Worm (Caenorhabditis elegans) whole organism, L4/young adult: ENCODE results near the gene mrps-18.C.

Experiments used
- W03F9.2 ChIP-seq: fragments of 150-350 bp; optimal IDR thresholded peaks from 2 replicates; lab custom pipeline; 2014; ENCODE audit warnings: missing biosample characterization, missing genetic modification characterization
- dao-5 ChIP-seq: sonication (generic microtip); optimal IDR thresholded peaks from 2 replicates; lab custom pipeline; 2016; ENCODE audit warnings: missing genotype, missing genetic modification characterization, moderate library complexity, missing compliant biosample characterization
- him-1 ChIP-seq: sonication (generic microtip); optimal IDR thresholded peaks from 2 replicates; lab custom pipeline; 2016; ENCODE audit warnings: missing genotype, missing genetic modification reagents, missing genetic modification characterization, missing compliant biosample characterization

The mrps-18.C gene

DNA sequence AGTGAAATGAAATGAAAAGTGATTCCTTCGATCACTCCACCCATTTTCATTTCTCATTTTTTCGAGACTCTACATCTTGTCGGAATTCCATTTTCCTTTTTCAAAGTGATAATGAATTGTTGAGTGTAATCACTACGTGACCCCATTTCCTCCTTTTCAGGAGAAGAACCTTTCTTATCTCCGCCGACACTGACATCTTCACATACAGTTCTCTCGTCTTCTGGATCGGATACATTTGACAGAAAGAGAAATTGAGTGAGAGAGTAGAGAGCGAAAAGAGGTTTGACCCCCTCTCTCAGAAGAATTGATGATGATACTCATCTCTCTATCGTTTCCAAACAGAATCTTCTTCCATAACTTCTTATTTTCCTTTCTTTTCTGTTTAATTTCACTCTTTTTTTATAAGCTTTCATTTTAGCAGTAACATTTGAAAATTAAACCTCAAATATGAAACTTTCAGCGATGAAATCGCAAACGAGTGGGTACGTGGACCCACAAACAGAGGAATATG is 22.1 kb upstream of the mrps-18.C start, which contains the start of gene dpy-2:
Gene dpy-2, plus strand, starts transcription at position 461 of the 511 bp plus-strand sequence.
- no peak for TF ChIP-seq him-1 (tag; lab: Kevin White, UChicago)
- no peak for TF ChIP-seq dao-5 (tag; lab: Kevin White, UChicago)
- no peak for TF ChIP-seq W03F9.2 (tag; lab: Kevin White, UChicago)

DNA sequence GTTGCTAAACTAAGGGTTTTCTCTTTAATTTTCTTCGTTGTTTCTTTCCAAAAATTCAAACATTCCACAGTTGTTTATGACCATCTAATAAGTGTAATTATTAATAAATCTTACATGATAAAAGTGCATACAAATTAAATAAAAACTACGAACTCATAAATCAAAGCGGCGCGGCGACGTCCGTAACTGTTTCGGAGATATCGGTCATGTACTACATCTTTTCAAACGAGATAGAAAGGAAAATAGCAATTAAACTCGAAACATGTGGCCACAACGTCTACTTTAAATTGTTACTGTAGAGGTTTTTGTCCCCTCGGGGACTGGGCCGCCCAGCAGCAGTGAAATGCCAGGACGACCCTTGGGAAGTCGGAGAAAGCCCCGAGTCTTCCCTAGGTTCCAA is 20.1 kb upstream of the mrps-18.C start:
- TF ChIP-seq him-1 (tag; lab: Kevin White, UChicago) (no peak), dao-5 (tag; lab: Kevin White, UChicago) (no peak)

DNA sequence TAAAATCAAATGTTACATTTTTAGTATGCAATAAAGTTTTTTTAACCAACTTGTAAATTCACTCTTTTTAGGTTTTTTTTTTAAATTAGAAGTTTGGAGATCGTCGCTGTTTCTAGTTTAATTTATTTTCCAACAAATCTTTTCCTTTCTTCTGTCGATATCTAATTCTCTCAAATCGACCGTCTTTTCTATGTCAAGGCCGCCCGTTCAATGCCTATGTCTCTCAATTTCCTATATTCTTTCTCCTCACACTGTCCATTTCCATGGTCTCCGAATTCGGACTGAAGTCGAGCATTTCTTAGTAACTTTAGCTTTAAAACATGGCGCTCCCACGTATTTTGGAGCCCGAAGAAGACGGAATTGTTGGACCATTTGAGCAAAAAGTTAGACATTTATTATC is 19.4 kb upstream of the mrps-18.C start, which contains the start of the genes T14B4.5 and T14B4.20:
Gene T14B4.5, plus strand, starts transcription at position 226 of the 400 bp plus-strand sequence.
Gene T14B4.20, plus strand, starts transcription at position 264 of the 400 bp plus-strand sequence.
- TF ChIP-seq him-1 (tag; lab: Kevin White, UChicago), result no peak
- TF ChIP-seq dao-5 (tag; lab: Kevin White, UChicago), result no peak
- TF ChIP-seq W03F9.2 (tag; lab: Kevin White, UChicago), result no peak

ce11 chrII:6718221-6718620 is 17.8 kb upstream of the mrps-18.C start, which contains the start of gene tsp-10:
TSS of gene tsp-10 (plus strand) at chrII:6718586.
- TF ChIP-seq dao-5 (tag; lab: Kevin White, UChicago), result no peak
- no peak for TF ChIP-seq W03F9.2 (tag; lab: Kevin White, UChicago)
- TF ChIP-seq him-1 (tag; lab: Kevin White, UChicago), result no peak

DNA sequence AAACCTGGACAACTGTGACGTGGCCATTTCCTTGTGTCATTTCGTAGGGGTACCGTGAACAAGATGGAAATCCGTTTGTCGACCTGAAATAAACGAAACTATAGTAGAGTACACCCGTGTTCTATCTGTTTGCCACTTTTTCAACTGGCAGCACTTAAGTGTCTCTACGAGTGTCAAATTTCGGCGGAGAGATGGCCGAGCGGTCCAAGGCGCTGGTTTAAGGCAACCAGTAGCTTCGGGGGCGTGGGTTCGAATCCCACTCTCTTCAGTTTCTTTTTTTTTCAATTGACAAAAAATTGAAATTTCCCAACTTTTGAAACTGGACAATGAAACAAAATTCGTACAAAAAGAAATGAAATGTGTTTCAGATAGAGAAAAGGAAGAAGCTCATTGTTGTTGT is 14.4 kb upstream of the mrps-18.C start:
- peak; percentile 49 for TF ChIP-seq him-1 (tag; lab: Kevin White, UChicago)
- TF ChIP-seq dao-5 (tag; lab: Kevin White, UChicago), result no peak

ce11 chrII:6726814-6727213 is 9.2 kb upstream of the mrps-18.C start:
- TF ChIP-seq him-1 (tag; lab: Kevin White, UChicago) (no peak), dao-5 (tag; lab: Kevin White, UChicago) (no peak), W03F9.2 (tag; lab: Kevin White, UChicago) (no peak)

DNA sequence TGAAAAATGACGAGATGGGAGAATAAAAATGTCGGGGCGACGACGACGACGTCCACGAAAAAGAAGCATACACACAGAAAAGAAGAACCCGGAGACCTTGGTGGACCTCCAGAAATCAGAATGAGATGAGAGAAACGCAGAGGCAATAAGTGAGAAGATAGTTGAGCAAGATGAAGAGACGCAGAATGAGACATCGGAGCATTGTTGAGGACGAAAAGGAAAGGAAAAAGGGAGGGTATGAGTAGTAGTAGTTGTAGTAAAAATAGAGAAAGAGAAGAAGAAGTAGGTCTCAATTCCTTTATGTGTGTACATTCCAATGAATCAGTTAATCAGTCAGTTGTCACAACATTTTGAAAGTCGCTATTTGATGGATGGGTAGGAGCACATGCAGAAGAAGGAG is 6.7 kb upstream of the mrps-18.C start, which contains the start of gene T14B4.8:
Gene T14B4.8, minus strand, starts transcription at position 60 of the 400 bp plus-strand sequence.
- TF ChIP-seq W03F9.2 (tag; lab: Kevin White, UChicago) (no peak), him-1 (tag; lab: Kevin White, UChicago) (no peak), dao-5 (tag; lab: Kevin White, UChicago) (no peak)

DNA sequence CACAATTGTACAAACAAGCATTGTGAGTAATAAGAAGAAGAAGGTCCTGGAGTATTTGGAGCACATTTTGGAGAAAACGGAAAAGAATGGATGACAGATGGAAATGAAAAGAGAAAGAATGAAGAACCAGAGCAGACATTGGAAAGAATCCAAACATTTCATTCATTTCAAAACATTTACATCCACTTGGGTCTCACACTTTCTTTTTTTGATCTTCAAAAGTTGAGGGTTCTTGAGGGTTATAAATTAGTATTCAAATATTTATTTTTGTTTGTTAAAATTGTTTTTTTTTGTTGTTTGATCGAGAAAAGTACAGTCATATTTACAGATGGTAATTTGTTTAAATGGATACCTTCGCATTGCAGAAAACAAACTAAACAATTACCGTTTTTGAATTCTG is 2.3 kb upstream of the mrps-18.C start, which contains the start of gene T14B4.9:
Gene T14B4.9, minus strand, starts transcription at position 101 of the 400 bp plus-strand sequence.
- no peak for TF ChIP-seq him-1 (tag; lab: Kevin White, UChicago)
- TF ChIP-seq W03F9.2 (tag; lab: Kevin White, UChicago), result no peak
- no peak for TF ChIP-seq dao-5 (tag; lab: Kevin White, UChicago)

DNA sequence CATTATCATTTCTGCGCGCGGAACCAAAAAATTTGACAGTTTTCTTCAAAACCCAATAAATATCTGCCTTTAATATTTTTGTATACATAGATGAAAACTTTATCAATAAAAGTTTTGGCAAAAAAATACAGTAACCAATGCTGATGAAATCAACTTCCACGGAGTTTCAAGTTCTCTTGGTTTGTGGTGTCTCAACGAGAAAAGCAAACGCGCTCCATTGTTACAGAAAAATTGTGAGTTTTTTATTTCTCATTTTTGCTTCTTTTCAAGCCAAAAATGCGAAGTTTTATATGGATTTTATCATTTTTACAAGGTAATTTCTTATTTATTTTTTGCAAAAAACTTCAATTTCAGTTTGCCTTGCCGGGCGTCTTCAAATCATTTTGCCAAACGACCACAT is 1.3 kb upstream of the mrps-18.C start, which contains the start of gene T14B4.3:
Gene T14B4.3, plus strand, starts transcription at position 264 of the 400 bp plus-strand sequence.
- no peak for TF ChIP-seq dao-5 (tag; lab: Kevin White, UChicago)
- peak; percentile 46 for TF ChIP-seq W03F9.2 (tag; lab: Kevin White, UChicago)

DNA sequence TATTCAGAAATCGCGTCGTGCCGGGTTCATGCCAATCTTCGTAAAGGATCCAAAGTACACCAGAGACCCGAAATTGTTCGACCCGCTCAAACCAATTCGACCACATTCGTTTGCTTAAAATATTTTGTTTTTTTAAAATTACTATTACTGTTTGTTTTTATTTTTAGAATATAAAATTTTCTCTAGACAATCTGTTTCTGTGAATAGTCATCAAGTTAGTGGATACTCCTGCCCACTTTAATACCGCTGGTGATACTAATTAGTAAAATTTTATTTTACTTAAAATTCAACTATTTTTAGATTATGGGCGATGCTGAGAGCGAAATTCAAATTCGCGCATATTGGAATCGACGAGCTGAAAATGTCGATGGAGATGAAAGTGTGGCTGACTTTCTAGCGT is 601 bp downstream of the mrps-18.C start, which contains the start of gene T14B4.1:
Gene T14B4.1, plus strand, starts transcription at position 301 of the 400 bp plus-strand sequence.
- TF ChIP-seq him-1 (tag; lab: Kevin White, UChicago) (no peak), W03F9.2 (tag; lab: Kevin White, UChicago) (no peak), dao-5 (tag; lab: Kevin White, UChicago) (no peak)

ce11 chrII:6741428-6741827 is 5.4 kb downstream of the mrps-18.C start, which contains the start of gene exos-8:
TSS of gene exos-8 (plus strand) at chrII:6741691.
- TF ChIP-seq him-1 (tag; lab: Kevin White, UChicago) (peak; percentile 12), dao-5 (tag; lab: Kevin White, UChicago) (no peak), W03F9.2 (tag; lab: Kevin White, UChicago) (no peak)

DNA sequence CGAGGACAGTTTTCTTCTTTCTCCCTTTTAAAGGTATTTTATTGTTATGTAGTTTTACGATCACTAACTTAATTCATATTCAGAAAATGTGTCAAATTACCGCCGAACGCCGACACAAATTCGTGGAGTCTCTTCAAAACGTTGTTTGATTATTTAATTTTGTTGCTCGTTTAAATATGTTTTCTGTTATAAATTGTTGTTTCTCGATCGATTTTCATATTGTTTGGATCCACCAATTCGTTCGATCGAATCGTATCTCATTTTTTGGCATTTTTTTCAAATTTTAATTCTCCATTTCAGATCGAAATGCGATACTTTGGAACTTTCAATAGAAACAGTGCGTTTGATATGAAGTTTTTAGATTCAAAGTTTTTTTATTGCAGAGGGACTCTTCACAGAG is 6.6 kb downstream of the mrps-18.C start, which contains the start of gene F41G3.6:
Gene F41G3.6, plus strand, starts transcription at position 301 of the 400 bp plus-strand sequence.
- TF ChIP-seq W03F9.2 (tag; lab: Kevin White, UChicago), result no peak
- TF ChIP-seq him-1 (tag; lab: Kevin White, UChicago), result no peak
- no peak for TF ChIP-seq dao-5 (tag; lab: Kevin White, UChicago)

- no peak for TF ChIP-seq W03F9.2 (tag; lab: Kevin White, UChicago)
- TF ChIP-seq him-1 (tag; lab: Kevin White, UChicago), result no peak
- TF ChIP-seq dao-5 (tag; lab: Kevin White, UChicago), result no peak
Observed at ce11 chrII:6744648-6745047, 8.6 kb downstream of the mrps-18.C start, which contains the start of gene ins-15. TSS of gene ins-15 (minus strand) at chrII:6744748.

DNA sequence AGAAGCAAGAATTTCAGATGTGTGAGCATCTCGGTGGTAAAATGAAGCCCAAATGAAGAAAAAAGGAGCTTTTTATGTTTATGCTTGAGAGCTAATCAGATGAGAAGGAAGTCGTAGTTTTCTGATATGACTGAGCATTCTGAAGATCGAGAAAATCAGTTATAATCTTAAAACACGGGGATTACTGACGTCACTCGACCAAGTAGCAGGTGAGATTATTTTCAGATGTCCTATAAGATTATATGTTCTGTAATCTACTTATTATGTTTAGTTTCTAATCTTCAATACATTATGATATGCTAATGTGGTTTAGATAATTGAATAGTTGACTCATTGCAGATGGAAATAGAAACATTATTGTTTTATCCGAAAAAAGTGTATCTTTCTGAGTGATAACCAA is 9.8 kb downstream of the mrps-18.C start, which contains the start of gene ins-14:
Gene ins-14, minus strand, starts transcription at position 32 of the 400 bp plus-strand sequence.
- TF ChIP-seq him-1 (tag; lab: Kevin White, UChicago), result no peak
- TF ChIP-seq W03F9.2 (tag; lab: Kevin White, UChicago), result no peak
- no peak for TF ChIP-seq dao-5 (tag; lab: Kevin White, UChicago)
